Fruit fly (Drosophila melanogaster) whole organism, embryonic: ENCODE data around the gene CG12081.
A peak's percentile ranks its signal among the peaks of the same experiment; 100 is the strongest.

Experiments
- ATbp ChIP-seq: fragments of 200-800 bp; sonication (Bioruptor generic); optimal IDR thresholded peaks from 2 replicates; lab custom pipeline; 2017; ENCODE audit warnings: missing biosample characterization, mild to moderate bottlenecking, missing genetic modification characterization, missing genetic modification reagents
- Adf1 ChIP-seq: fragments of 200-800 bp; sonication (Bioruptor generic); IDR thresholded peaks from 2 replicates; pipeline ENCODE4 v1.3.6; 2022; ENCODE audit warnings: missing biosample characterization, missing genetic modification characterization
- BtbVII ChIP-seq: fragments of 200-800 bp; sonication (Bioruptor generic); optimal IDR thresholded peaks from 3 replicates; lab custom pipeline; 2017; ENCODE audit warnings: missing biosample characterization, mild to moderate bottlenecking, missing genetic modification characterization
- CG10321 ChIP-seq: fragments of 200-800 bp; sonication (Bioruptor generic); IDR thresholded peaks from 2 replicates; pipeline ENCODE4 v1.3.6; 2022; ENCODE audit warnings: missing biosample characterization, missing genetic modification characterization
- CG10366 ChIP-seq: fragments of 200-800 bp; sonication (Bioruptor generic); IDR thresholded peaks from 2 replicates; pipeline ENCODE4 v1.3.6; 2022; ENCODE audit warnings: missing biosample characterization, missing genetic modification characterization
- CG10959 ChIP-seq: fragments of 200-800 bp; sonication (Bioruptor generic); IDR thresholded peaks from 2 replicates; pipeline ENCODE4 v1.3.6; 2022; ENCODE audit warnings: missing biosample characterization, missing genetic modification characterization
- CG1602 ChIP-seq: fragments of 200-800 bp; sonication (Bioruptor generic); optimal IDR thresholded peaks from 3 replicates; lab custom pipeline; 2016; ENCODE audit warnings: missing biosample characterization, missing genetic modification characterization
- CG16813 ChIP-seq: fragments of 200-800 bp; sonication (Bioruptor generic); IDR thresholded peaks from 3 replicates; pipeline ENCODE4 v1.3.6; 2022; ENCODE audit warnings: missing biosample characterization, missing genetic modification characterization; ENCODE audit not compliant: partially characterized antibody
- CG17328 ChIP-seq: fragments of 200-800 bp; sonication (Bioruptor generic); IDR thresholded peaks from 2 replicates; pipeline ENCODE4 v1.3.6; 2022; ENCODE audit warnings: missing biosample characterization, missing genetic modification characterization
- CG17359 ChIP-seq: fragments of 200-800 bp; sonication (Bioruptor generic); optimal IDR thresholded peaks from 3 replicates; lab custom pipeline; 2018; ENCODE audit warnings: missing biosample characterization, mild to moderate bottlenecking, missing genetic modification characterization, moderate library complexity
- CG1832 ChIP-seq: fragments of 200-800 bp; sonication (Bioruptor generic); optimal IDR thresholded peaks from 2 replicates; lab custom pipeline; 2017; ENCODE audit warnings: missing biosample characterization, mild to moderate bottlenecking, missing genetic modification characterization, inconsistent platforms
- CG18599 ChIP-seq: fragments of 200-800 bp; sonication (Bioruptor generic); optimal IDR thresholded peaks from 3 replicates; lab custom pipeline; 2017; ENCODE audit warnings: missing biosample characterization, missing genetic modification characterization, mild to moderate bottlenecking, moderate library complexity, missing genetic modification reagents
- CG3407 ChIP-seq: fragments of 200-800 bp; sonication (Bioruptor generic); optimal IDR thresholded peaks from 2 replicates; lab custom pipeline; 2018; ENCODE audit warnings: missing biosample characterization, mild to moderate bottlenecking, missing genetic modification characterization
- CG3847 ChIP-seq: fragments of 200-800 bp; sonication (Bioruptor generic); IDR thresholded peaks from 2 replicates; pipeline ENCODE4 v1.3.6; 2022; ENCODE audit warnings: missing biosample characterization, missing genetic modification characterization
- CG4360 ChIP-seq: fragments of 200-800 bp; sonication (Bioruptor generic); IDR thresholded peaks from 2 replicates; pipeline ENCODE4 v1.3.6; 2022; ENCODE audit warnings: missing biosample characterization, missing genetic modification characterization
- CG8944 ChIP-seq: fragments of 200-800 bp; sonication (Bioruptor generic); optimal IDR thresholded peaks from 3 replicates; lab custom pipeline; 2016; ENCODE audit warnings: missing biosample characterization, missing genetic modification characterization
- Dfd ChIP-seq, 2 experiments: fragments of >200 bp; optimal IDR thresholded peaks; 2 replicates each; lab custom pipeline; 2017; ENCODE audit warnings: missing biosample characterization in 2 of 2, missing genetic modification characterization in 2 of 2
- Dref ChIP-seq: fragments of 200-800 bp; sonication (Bioruptor generic); IDR thresholded peaks from 2 replicates; pipeline ENCODE4 v1.3.6; 2022; ENCODE audit warnings: missing biosample characterization, missing genetic modification characterization
- Fer3 ChIP-seq: fragments of 200-800 bp; sonication (Bioruptor generic); optimal IDR thresholded peaks from 2 replicates; lab custom pipeline; 2018; ENCODE audit warnings: missing biosample characterization, mild to moderate bottlenecking, missing genetic modification characterization, moderate library complexity
- H2.0 ChIP-seq: fragments of 200-800 bp; sonication (Bioruptor generic); IDR thresholded peaks from 2 replicates; pipeline ENCODE4 v1.3.6; 2022; ENCODE audit warnings: missing biosample characterization, missing genetic modification characterization
- Hmr ChIP-seq: fragments of 200-800 bp; sonication (Bioruptor generic); optimal IDR thresholded peaks from 3 replicates; lab custom pipeline; 2017; ENCODE audit warnings: mild to moderate bottlenecking, missing biosample characterization, missing genetic modification reagents, missing genetic modification characterization
- Med ChIP-seq: fragments of 200-800 bp; sonication (Bioruptor generic); peaks from one replicate; lab custom pipeline; 2016; ENCODE audit warnings: missing biosample characterization, missing genetic modification characterization, mild to moderate bottlenecking, inconsistent platforms, moderate library complexity
- NK7.1 ChIP-seq: fragments of 200-800 bp; sonication (Bioruptor generic); optimal IDR thresholded peaks from 3 replicates; lab custom pipeline; 2016; ENCODE audit warnings: missing biosample characterization, missing genetic modification characterization
- NfI ChIP-seq: fragments of 200-800 bp; sonication (Bioruptor generic); optimal IDR thresholded peaks from 3 replicates; lab custom pipeline; 2018; ENCODE audit warnings: missing biosample characterization, mild to moderate bottlenecking, missing genetic modification characterization, moderate library complexity
- Oli ChIP-seq: fragments of 200-800 bp; sonication (Bioruptor generic); optimal IDR thresholded peaks from 2 replicates; lab custom pipeline; 2018; ENCODE audit warnings: missing biosample characterization, mild to moderate bottlenecking, missing genetic modification characterization, moderate library complexity
- Optix ChIP-seq: fragments of 200-800 bp; sonication (Bioruptor generic); IDR thresholded peaks from 3 replicates; pipeline ENCODE4 v1.3.6; 2022; ENCODE audit warnings: missing biosample characterization, missing genetic modification characterization
- Rfx ChIP-seq: fragments of 200-800 bp; sonication (Bioruptor generic); IDR thresholded peaks from 2 replicates; pipeline ENCODE4 v1.3.6; 2022; ENCODE audit warnings: missing biosample characterization, missing genetic modification characterization
- bab2 ChIP-seq: fragments of 200-800 bp; sonication (Bioruptor generic); optimal IDR thresholded peaks from 2 replicates; lab custom pipeline; 2016; ENCODE audit warnings: missing biosample characterization, missing genetic modification characterization
- btn ChIP-seq: fragments of 200-800 bp; sonication (Bioruptor generic); optimal IDR thresholded peaks from 2 replicates; lab custom pipeline; 2016; ENCODE audit warnings: missing biosample characterization, missing genetic modification characterization
- chif ChIP-seq, 2 experiments: fragments of 200-800 bp; sonication (Bioruptor generic); optimal IDR thresholded peaks; 3 replicates each; lab custom pipeline; 2016; ENCODE audit warnings: missing biosample characterization in 2 of 2, missing genetic modification characterization in 2 of 2
- crc ChIP-seq: fragments of 200-800 bp; sonication (Bioruptor generic); optimal IDR thresholded peaks from 2 replicates; lab custom pipeline; 2016; ENCODE audit warnings: missing biosample characterization, missing genetic modification characterization
- exex ChIP-seq: fragments of 200-800 bp; sonication (Bioruptor generic); optimal IDR thresholded peaks from 4 replicates; lab custom pipeline; 2018; ENCODE audit warnings: missing biosample characterization, mild to moderate bottlenecking, missing genetic modification characterization, moderate library complexity
- ftz-f1 ChIP-seq: fragments of 200-800 bp; sonication (Bioruptor generic); optimal IDR thresholded peaks from 2 replicates; lab custom pipeline; 2016; ENCODE audit warnings: missing biosample characterization, missing genetic modification characterization
- gt ChIP-seq: fragments of 200-800 bp; sonication (Bioruptor generic); IDR thresholded peaks from 2 replicates; pipeline ENCODE4 v1.3.6; 2022; ENCODE audit warnings: missing biosample characterization, missing genetic modification characterization
- ind ChIP-seq: fragments of 200-800 bp; sonication (Bioruptor generic); optimal IDR thresholded peaks from 3 replicates; lab custom pipeline; 2016; ENCODE audit warnings: missing biosample characterization, missing genetic modification characterization
- inv ChIP-seq: fragments of 200-800 bp; sonication (Bioruptor generic); IDR thresholded peaks from 2 replicates; pipeline ENCODE4 v1.3.6; 2022; ENCODE audit warnings: missing biosample characterization, missing genetic modification characterization; ENCODE audit not compliant: partially characterized antibody
- lbe ChIP-seq: fragments of 200-800 bp; sonication (Bioruptor generic); optimal IDR thresholded peaks from 2 replicates; lab custom pipeline; 2016; ENCODE audit warnings: missing biosample characterization, mild to moderate bottlenecking, missing genetic modification characterization
- lilli ChIP-seq: fragments of 200-800 bp; sonication (Bioruptor generic); optimal IDR thresholded peaks from 3 replicates; lab custom pipeline; 2016; ENCODE audit warnings: missing biosample characterization, missing genetic modification characterization
- lola ChIP-seq, 3 experiments: fragments of >200 bp in 2 of 3; fragments of 200-800 bp in 1 of 3; sonication (Bioruptor generic) in 1 of 3; optimal IDR thresholded peaks; 2 replicates each; lab custom pipeline; 2017 to 2019; ENCODE audit warnings: missing biosample characterization in 3 of 3, missing genetic modification characterization in 3 of 3, mild to moderate bottlenecking in 1 of 3, moderate library complexity in 1 of 3
- mirr ChIP-seq: fragments of 200-800 bp; sonication (Bioruptor generic); optimal IDR thresholded peaks from 3 replicates; lab custom pipeline; 2018; ENCODE audit warnings: missing biosample characterization, mild to moderate bottlenecking, missing genetic modification characterization
- pb ChIP-seq: fragments of 200-800 bp; sonication (Bioruptor generic); optimal IDR thresholded peaks from 3 replicates; lab custom pipeline; 2016; ENCODE audit warnings: missing biosample characterization, missing genetic modification characterization
- pho ChIP-seq: fragments of 200-800 bp; sonication (Bioruptor generic); optimal IDR thresholded peaks from 2 replicates; lab custom pipeline; 2016; ENCODE audit warnings: missing biosample characterization, missing genetic modification characterization
- psq ChIP-seq: fragments of 200-800 bp; sonication (Bioruptor generic); optimal IDR thresholded peaks from 2 replicates; lab custom pipeline; 2017; ENCODE audit warnings: missing biosample characterization, missing genetic modification characterization
- scrt ChIP-seq: fragments of 200-800 bp; sonication (Bioruptor generic); optimal IDR thresholded peaks from 2 replicates; lab custom pipeline; 2018; ENCODE audit warnings: missing biosample characterization, mild to moderate bottlenecking, missing genetic modification characterization, moderate library complexity
- sd ChIP-seq: fragments of 200-800 bp; sonication (Bioruptor generic); optimal IDR thresholded peaks from 3 replicates; lab custom pipeline; 2018; ENCODE audit warnings: missing biosample characterization, mild to moderate bottlenecking, missing genetic modification characterization, moderate library complexity
- sens ChIP-seq: fragments of 200-800 bp; sonication (Bioruptor generic); peaks from one replicate; lab custom pipeline; 2016; ENCODE audit warnings: missing biosample characterization, missing genetic modification characterization
- slbo ChIP-seq: fragments of 200-800 bp; sonication (Bioruptor generic); IDR thresholded peaks from 2 replicates; pipeline ENCODE4 v1.3.6; 2022; ENCODE audit warnings: missing biosample characterization, missing genetic modification characterization
- so ChIP-seq: fragments of 200-800 bp; sonication (Bioruptor generic); IDR thresholded peaks from 3 replicates; pipeline ENCODE4 v1.3.6; 2022; ENCODE audit warnings: missing biosample characterization, missing genetic modification characterization
- sug ChIP-seq: fragments of 200-800 bp; optimal IDR thresholded peaks from 2 replicates; lab custom pipeline; 2019; ENCODE audit warnings: missing biosample characterization, mild to moderate bottlenecking, missing genetic modification characterization, moderate library complexity
- zen ChIP-seq: fragments of 200-800 bp; sonication (Bioruptor generic); optimal IDR thresholded peaks from 3 replicates; lab custom pipeline; 2018; ENCODE audit warnings: missing biosample characterization, mild to moderate bottlenecking, missing genetic modification characterization, moderate library complexity

CG12081 gene

dm6 chrX:8574672-8575350, 13.8 kb upstream of the CG12081 start (continued):
- TF ChIP-seq CG17359 (peak; percentile 51), sd (tag; lab: Kevin White, UChicago) (peak; percentile 97), NK7.1 (peak; percentile 7), lbe (GFP tag; lab: Kevin White, UChicago) (peak; percentile 25), CG16813 (GFP tag; lab: Robert Waterston, UW) (no peak), pb (GFP tag; lab: Kevin White, UChicago) (peak; percentile 13), ind (GFP tag; lab: Kevin White, UChicago) (peak; percentile 29), Med (GFP tag; lab: Kevin White, UChicago) (peak; percentile 88), pho (GFP tag; lab: Kevin White, UChicago) (peak; percentile 9), CG10959 (no peak), Hmr (peak; percentile 53), Dref (GFP tag; lab: Robert Waterston, UW) (no peak), CG8944 (GFP tag; lab: Kevin White, UChicago) (peak; percentile 6), mirr (GFP tag; lab: Kevin White, UChicago) (peak; percentile 21), sens (peak; percentile 63), Adf1 (GFP tag; lab: Robert Waterston, UW) (no peak), slbo (GFP tag; lab: Robert Waterston, UW) (peak; percentile 31), CG4360 (GFP tag; lab: Robert Waterston, UW) (peak; percentile 86), CG1832 (peak; percentile 40), CG10366 (GFP tag; lab: Robert Waterston, UW) (peak; percentile 10; the same call in 1 of the 2 replicates), ftz-f1 (GFP tag; lab: Kevin White, UChicago) (peak; percentile 40), Dfd (GFP tag; optimal IDR thresholded peaks at IDR 0.05; lab: Kevin White, UChicago) (no peak), CG3407 (GFP tag; lab: Kevin White, UChicago) (no peak), zen (tag; lab: Kevin White, UChicago) (no peak), so (GFP tag; lab: Robert Waterston, UW) (no peak), ATbp (GFP tag; lab: Kevin White, UChicago) (peak; percentile 20), lola (GFP tag; optimal IDR thresholded peaks at IDR 0.05; lab: Kevin White, UChicago) (no peak), psq (GFP tag; lab: Kevin White, UChicago) (no peak), CG1602 (no peak), Rfx (GFP tag; lab: Robert Waterston, UW) (peak; percentile 68), crc (no peak), chif (GFP tag; optimal IDR thresholded peaks at IDR 0.05; lab: Kevin White, UChicago) (peak in 1 of 2 experiments; percentile 3), inv (GFP tag; lab: Robert Waterston, UW) (no peak), CG18599 (GFP tag; lab: Kevin White, UChicago) (peak; percentile 57), sug (tag; lab: Kevin White, UChicago) (peak; percentile 15), Optix (GFP tag; lab: Robert Waterston, UW) (no peak), CG3847 (peak; percentile 42), btn (GFP tag; lab: Kevin White, UChicago) (no peak), NfI (GFP tag; lab: Kevin White, UChicago) (peak; percentile 41), CG10321 (peak; percentile 75), exex (tag; lab: Kevin White, UChicago) (peak; percentile 25), BtbVII (GFP tag; lab: Kevin White, UChicago) (peak; percentile 44), scrt (no peak), CG17328 (GFP tag; lab: Robert Waterston, UW) (0 out of 2 replicates have a peak, but pooled peaks have one; percentile 34), Fer3 (tag; lab: Kevin White, UChicago) (peak; percentile 33), Oli (tag; lab: Kevin White, UChicago) (peak; percentile 33), H2.0 (GFP tag; lab: Robert Waterston, UW) (0 out of 2 replicates have a peak, but pooled peaks have one; percentile 31), bab2 (no peak), gt (no peak), lilli (GFP tag; lab: Kevin White, UChicago) (peak; percentile 19)
